Fruit fly (Drosophila melanogaster): ENCODE data around the gene Fhos.

DNA sequence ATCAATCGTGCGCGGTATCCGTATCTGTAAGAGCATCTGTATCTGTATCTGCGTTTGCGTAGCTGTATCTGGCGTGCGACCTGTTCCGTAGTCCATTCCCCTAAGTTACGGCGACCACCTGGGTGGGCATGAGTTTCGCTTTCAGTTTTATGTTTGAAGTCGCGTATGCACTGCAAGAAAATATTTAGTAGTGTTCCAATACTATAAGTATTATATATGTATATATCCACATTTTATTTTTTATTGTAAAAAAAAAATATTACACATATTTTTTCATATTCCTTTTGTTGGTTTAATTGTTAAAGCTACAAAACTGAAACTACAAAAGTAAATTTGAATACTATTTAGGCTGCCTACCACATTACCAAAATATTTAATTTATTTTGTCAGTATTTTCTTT is 40.5 kb upstream of the Fhos start:
- TF ChIP-seq trem (tag; optimal IDR thresholded peaks at IDR 0.05) (no peak), CG2875 (GFP tag; optimal IDR thresholded peaks at IDR 0.05) (no peak), tll (GFP tag; optimal IDR thresholded peaks at IDR 0.05) (no peak), crol (GFP tag; IDR thresholded peaks at IDR 0.05) (no peak), Elba2 (GFP tag; optimal IDR thresholded peaks at IDR 0.05) (no peak), maf-S (GFP tag; optimal IDR thresholded peaks at IDR 0.05) (no peak), CG11085 (GFP tag; IDR thresholded peaks at IDR 0.05) (no peak), toy (GFP tag; IDR thresholded peaks at IDR 0.05) (no peak), fd64A (GFP tag; optimal IDR thresholded peaks at IDR 0.05) (no peak), Doc3 (GFP tag; IDR thresholded peaks at IDR 0.05; ENCODE audit: partially characterized antibody) (no peak), corto (GFP tag; optimal IDR thresholded peaks at IDR 0.05) (no peak), nerfin-2 (GFP tag; IDR thresholded peaks at IDR 0.05; ENCODE audit: partially characterized antibody) (no peak), pan (optimal IDR thresholded peaks at IDR 0.05) (no peak), pan (GFP tag; optimal IDR thresholded peaks at IDR 0.05 in 1 of 2, IDR thresholded peaks at IDR 0.05 in 1 of 2) (no peak), usp (GFP tag; optimal IDR thresholded peaks at IDR 0.05) (no peak)

All from whole organism, embryonic.